Fruit fly (Drosophila melanogaster) whole organism, embryonic: ENCODE measurements around the gene CG10431.

Experiments used
- Ada2b ChIP-seq: fragments of 200-800 bp; sonication (Bioruptor generic); IDR thresholded peaks from 2 replicates; pipeline ENCODE4 v1.3.6; 2022; ENCODE audit warnings: missing biosample characterization, missing genetic modification characterization
- Atf3 ChIP-seq: fragments of 200-800 bp; sonication (Bioruptor generic); optimal IDR thresholded peaks from 3 replicates; lab custom pipeline; 2016; ENCODE audit warnings: missing biosample characterization, missing genetic modification characterization
- Atf6 ChIP-seq: fragments of 200-800 bp; sonication (Bioruptor generic); IDR thresholded peaks from 2 replicates; pipeline ENCODE4 v1.3.6; 2022; ENCODE audit warnings: missing biosample characterization, missing genetic modification characterization
- B-H2 ChIP-seq: fragments of 200-800 bp; sonication (Bioruptor generic); optimal IDR thresholded peaks from 2 replicates; lab custom pipeline; 2018; ENCODE audit warnings: missing biosample characterization, mild to moderate bottlenecking, missing genetic modification characterization
- Blimp-1 ChIP-seq: fragments of 200-800 bp; sonication (Bioruptor generic); optimal IDR thresholded peaks from 3 replicates; lab custom pipeline; 2018; ENCODE audit warnings: missing biosample characterization, missing genetic modification characterization, mild to moderate bottlenecking, moderate library complexity, missing genetic modification reagents
- CG10209 ChIP-seq: fragments of 200-800 bp; sonication (Bioruptor generic); optimal IDR thresholded peaks from 3 replicates; lab custom pipeline; 2017; ENCODE audit warnings: missing biosample characterization, mild to moderate bottlenecking, missing genetic modification characterization, missing genetic modification reagents
- CG10462 ChIP-seq: fragments of 200-800 bp; sonication (Bioruptor generic); optimal IDR thresholded peaks from 2 replicates; lab custom pipeline; 2016; ENCODE audit warnings: missing biosample characterization, missing genetic modification characterization
- CG11723 ChIP-seq: fragments of 200-800 bp; sonication (Bioruptor generic); optimal IDR thresholded peaks from 2 replicates; lab custom pipeline; 2017; ENCODE audit warnings: missing biosample characterization, mild to moderate bottlenecking, missing genetic modification characterization
- CG13287 ChIP-seq: fragments of 200-800 bp; sonication (Bioruptor generic); IDR thresholded peaks from 2 replicates; pipeline ENCODE4 v1.3.6; 2022; ENCODE audit warnings: missing biosample characterization, missing genetic modification characterization; ENCODE audit not compliant: partially characterized antibody
- CG14014 ChIP-seq: fragments of 200-800 bp; sonication (Bioruptor generic); IDR thresholded peaks from 2 replicates; pipeline ENCODE4 v1.3.6; 2022; ENCODE audit warnings: missing biosample characterization, missing genetic modification characterization
- CG17361 ChIP-seq: fragments of 200-800 bp; sonication (Bioruptor generic); IDR thresholded peaks from 3 replicates; pipeline ENCODE4 v1.3.6; 2022; ENCODE audit warnings: missing biosample characterization, missing genetic modification characterization
- CG17829 ChIP-seq: fragments of 200-800 bp; optimal IDR thresholded peaks from 2 replicates; lab custom pipeline; 2019; ENCODE audit warnings: missing biosample characterization, mild to moderate bottlenecking, missing genetic modification characterization, moderate library complexity
- CG2116 ChIP-seq: fragments of 200-800 bp; sonication (Bioruptor generic); optimal IDR thresholded peaks from 3 replicates; lab custom pipeline; 2018; ENCODE audit warnings: missing biosample characterization, mild to moderate bottlenecking, missing genetic modification characterization
- CG2889 ChIP-seq: fragments of 200-800 bp; sonication (Bioruptor generic); IDR thresholded peaks from 3 replicates; pipeline ENCODE4 v1.3.6; 2022; ENCODE audit warnings: missing biosample characterization, missing genetic modification characterization
- CG31388 ChIP-seq: fragments of 200-800 bp; sonication (Bioruptor generic); optimal IDR thresholded peaks from 2 replicates; lab custom pipeline; 2016; ENCODE audit warnings: missing biosample characterization, missing genetic modification characterization
- CG31441 ChIP-seq: fragments of 200-800 bp; sonication (Bioruptor generic); IDR thresholded peaks from 2 replicates; pipeline ENCODE4 v1.3.6; 2022; ENCODE audit warnings: missing biosample characterization, missing genetic modification characterization
- CG43689 ChIP-seq: fragments of 200-800 bp; sonication (Bioruptor generic); IDR thresholded peaks from 2 replicates; pipeline ENCODE4 v1.3.6; 2022; ENCODE audit warnings: missing biosample characterization, missing genetic modification characterization
- CG4617 ChIP-seq: fragments of 200-800 bp; sonication (Bioruptor generic); optimal IDR thresholded peaks from 3 replicates; lab custom pipeline; 2016; ENCODE audit warnings: missing biosample characterization, missing genetic modification characterization, borderline replicate concordance
- CG6272 ChIP-seq: fragments of 200-800 bp; sonication (Bioruptor generic); IDR thresholded peaks from 2 replicates; pipeline ENCODE4 v1.3.6; 2022; ENCODE audit warnings: missing biosample characterization, missing genetic modification characterization
- CG8478 ChIP-seq: fragments of >200 bp; optimal IDR thresholded peaks from 2 replicates; lab custom pipeline; 2018
- Dfd ChIP-seq, 2 experiments: fragments of >200 bp; optimal IDR thresholded peaks; 2 replicates each; lab custom pipeline; 2017; ENCODE audit warnings: missing biosample characterization in 2 of 2, missing genetic modification characterization in 2 of 2
- Dp ChIP-seq: fragments of 200-800 bp; sonication (Bioruptor generic); optimal IDR thresholded peaks from 2 replicates; lab custom pipeline; 2018; ENCODE audit warnings: missing biosample characterization, mild to moderate bottlenecking, missing genetic modification characterization, moderate library complexity
- Eip74EF ChIP-seq, 2 experiments: fragments of 200-800 bp in 1 of 2; fragments of >200 bp in 1 of 2; sonication (Bioruptor generic) in 1 of 2; optimal IDR thresholded peaks; 2 replicates each; lab custom pipeline; 2017 to 2019; ENCODE audit warnings: missing biosample characterization in 2 of 2, missing genetic modification characterization in 2 of 2, mild to moderate bottlenecking in 1 of 2, moderate library complexity in 1 of 2
- HHEX ChIP-seq: fragments of 200-800 bp; sonication (Bioruptor generic); optimal IDR thresholded peaks from 3 replicates; lab custom pipeline; 2017; ENCODE audit warnings: missing biosample characterization, mild to moderate bottlenecking, missing genetic modification characterization, missing genetic modification reagents
- HLH3B ChIP-seq: fragments of 200-800 bp; sonication (Bioruptor generic); IDR thresholded peaks from 2 replicates; pipeline ENCODE4 v1.3.6; 2022; ENCODE audit warnings: missing biosample characterization, missing genetic modification characterization
- Hmx ChIP-seq: fragments of 200-800 bp; sonication (Bioruptor generic); optimal IDR thresholded peaks from 2 replicates; lab custom pipeline; 2016; ENCODE audit warnings: missing biosample characterization, missing genetic modification characterization
- YL-1 ChIP-seq: fragments of 200-800 bp; sonication (Bioruptor generic); optimal IDR thresholded peaks from 3 replicates; lab custom pipeline; 2017; ENCODE audit warnings: missing biosample characterization, mild to moderate bottlenecking, missing genetic modification characterization
- az2 ChIP-seq: fragments of 200-800 bp; sonication (Bioruptor generic); optimal IDR thresholded peaks from 3 replicates; lab custom pipeline; 2016; ENCODE audit warnings: missing biosample characterization, missing genetic modification characterization
- bbx ChIP-seq: fragments of 200-800 bp; sonication (Bioruptor generic); IDR thresholded peaks from 2 replicates; pipeline ENCODE4 v1.3.6; 2022; ENCODE audit warnings: missing biosample characterization, missing genetic modification characterization; ENCODE audit not compliant: partially characterized antibody
- chn ChIP-seq: fragments of 200-800 bp; sonication (Bioruptor generic); optimal IDR thresholded peaks from 2 replicates; lab custom pipeline; 2016; ENCODE audit warnings: missing biosample characterization, missing genetic modification characterization
- ci ChIP-seq: fragments of 200-800 bp; sonication (Bioruptor generic); IDR thresholded peaks from 3 replicates; pipeline ENCODE4 v1.3.6; 2022; ENCODE audit warnings: missing biosample characterization, missing genetic modification characterization
- croc ChIP-seq: fragments of 200-800 bp; sonication (Bioruptor generic); conservative IDR thresholded peaks from 3 replicates; pipeline ENCODE4 v1.3.6; 2022; ENCODE audit warnings: missing biosample characterization, missing genetic modification characterization
- crp ChIP-seq, 2 experiments: fragments of 200-800 bp; sonication (Bioruptor generic); optimal IDR thresholded peaks; 2 replicates in 1 of 2; 3 replicates in 1 of 2; lab custom pipeline; 2017; ENCODE audit warnings: missing biosample characterization in 2 of 2, missing genetic modification characterization in 2 of 2, mild to moderate bottlenecking in 1 of 2, moderate library complexity in 1 of 2
- dati ChIP-seq: fragments of 200-800 bp; sonication (Bioruptor generic); IDR thresholded peaks from 2 replicates; pipeline ENCODE4 v1.3.6; 2022; ENCODE audit warnings: missing biosample characterization, missing genetic modification characterization
- dysf ChIP-seq: fragments of 200-800 bp; sonication (Bioruptor generic); IDR thresholded peaks from 3 replicates; pipeline ENCODE4 v1.3.6; 2022; ENCODE audit warnings: missing biosample characterization, missing genetic modification characterization
- fru ChIP-seq: fragments of >200 bp; optimal IDR thresholded peaks from 2 replicates; lab custom pipeline; 2017
- ham ChIP-seq: fragments of 200-800 bp; sonication (Bioruptor generic); IDR thresholded peaks from 2 replicates; pipeline ENCODE4 v1.3.6; 2022; ENCODE audit warnings: missing biosample characterization, missing genetic modification characterization
- lab ChIP-seq: fragments of 200-800 bp; sonication (Bioruptor generic); optimal IDR thresholded peaks from 3 replicates; lab custom pipeline; 2017; ENCODE audit warnings: missing biosample characterization, missing genetic modification characterization, mild to moderate bottlenecking, moderate library complexity, missing genetic modification reagents
- maf-S ChIP-seq: fragments of 200-800 bp; sonication (Bioruptor generic); optimal IDR thresholded peaks from 2 replicates; lab custom pipeline; 2016; ENCODE audit warnings: missing biosample characterization, missing genetic modification characterization
- mld ChIP-seq: fragments of 200-800 bp; sonication (Bioruptor generic); IDR thresholded peaks from 3 replicates; pipeline ENCODE4 v1.3.6; 2022; ENCODE audit warnings: missing biosample characterization, missing genetic modification characterization; ENCODE audit not compliant: partially characterized antibody
- otp ChIP-seq: fragments of 200-800 bp; sonication (Bioruptor generic); IDR thresholded peaks from 3 replicates; pipeline ENCODE4, ENCODE4 v1.3.6; 2022; ENCODE audit warnings: missing biosample characterization, missing genetic modification characterization
- pfk ChIP-seq: fragments of 200-800 bp; sonication (Bioruptor generic); optimal IDR thresholded peaks from 2 replicates; lab custom pipeline; 2018; ENCODE audit warnings: missing biosample characterization, mild to moderate bottlenecking, missing genetic modification characterization, moderate library complexity
- phol ChIP-seq: fragments of 200-800 bp; sonication (Bioruptor generic); optimal IDR thresholded peaks from 3 replicates; lab custom pipeline; 2018; ENCODE audit warnings: missing biosample characterization, mild to moderate bottlenecking, missing genetic modification characterization, moderate library complexity
- pita ChIP-seq: fragments of 200-800 bp; sonication (Bioruptor generic); optimal IDR thresholded peaks from 2 replicates; lab custom pipeline; 2017; ENCODE audit warnings: missing biosample characterization, mild to moderate bottlenecking, missing genetic modification characterization
- ranshi ChIP-seq: fragments of 200-800 bp; sonication (Bioruptor generic); IDR thresholded peaks from 2 replicates; pipeline ENCODE4 v1.3.6; 2022; ENCODE audit warnings: missing biosample characterization, missing genetic modification characterization
- sim ChIP-seq: fragments of 200-800 bp; sonication (Bioruptor generic); IDR thresholded peaks from 2 replicates; pipeline ENCODE4 v1.3.6; 2022; ENCODE audit warnings: missing biosample characterization, missing genetic modification characterization
- ssp ChIP-seq: fragments of 200-800 bp; sonication (Bioruptor generic); IDR thresholded peaks from 2 replicates; pipeline ENCODE4 v1.3.6; 2022; ENCODE audit warnings: missing biosample characterization, missing genetic modification characterization
- vvl ChIP-seq: fragments of 200-800 bp; sonication (Bioruptor generic); IDR thresholded peaks from 2 replicates; pipeline ENCODE4 v1.3.6; 2022; ENCODE audit warnings: missing biosample characterization, missing genetic modification characterization
- z ChIP-seq: fragments of 200-800 bp; sonication (Bioruptor generic); IDR thresholded peaks from 3 replicates; pipeline ENCODE4 v1.3.6; 2022; ENCODE audit warnings: missing biosample characterization, missing genetic modification characterization
- zen2 ChIP-seq: fragments of 200-800 bp; sonication (Bioruptor generic); IDR thresholded peaks from 3 replicates; pipeline ENCODE4 v1.3.6; 2022; ENCODE audit warnings: missing biosample characterization, missing genetic modification characterization; ENCODE audit not compliant: partially characterized antibody

Gene CG10431

DNA sequence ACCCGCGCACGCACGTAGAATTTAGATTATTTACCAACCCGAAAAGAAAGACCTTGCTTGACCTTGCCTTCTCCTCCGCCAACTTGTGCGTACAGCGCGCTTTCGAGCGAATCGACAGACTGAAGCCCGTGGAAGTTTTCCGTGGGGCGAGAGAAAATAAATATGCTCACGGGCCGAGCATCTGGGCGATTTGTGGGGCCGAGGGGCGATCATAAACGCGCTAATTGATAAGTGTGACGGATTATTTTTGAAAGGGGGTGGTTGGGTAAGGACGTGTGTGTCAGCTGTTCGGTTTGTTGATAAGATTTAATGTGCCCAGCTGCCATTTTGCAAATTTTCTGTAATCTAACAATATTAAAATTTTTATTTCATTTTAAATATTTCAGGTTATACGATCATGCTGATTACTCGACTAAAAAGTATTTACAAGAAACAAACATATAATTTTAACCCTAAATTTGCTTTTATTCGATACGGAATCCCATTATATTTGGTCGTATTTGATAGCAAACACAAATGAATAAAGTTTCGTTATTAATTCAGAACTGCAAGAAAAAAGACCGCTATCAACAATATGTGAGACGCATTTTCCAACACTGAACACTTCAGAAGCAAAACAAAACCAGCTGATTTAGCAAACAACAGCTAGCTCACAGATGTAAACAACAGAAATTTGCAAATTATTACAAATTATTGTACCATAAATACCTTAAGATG is at the start of gene CG10431, which contains the start of gene L2HGDH (continued):
- TF ChIP-seq CG17361, result peak; percentile 79
- TF ChIP-seq pfk, result peak; percentile 52
- peak; percentile 36; the same call in 1 of the 2 replicates for TF ChIP-seq bbx (GFP tag; lab: Robert Waterston, UW)
- TF ChIP-seq ci (GFP tag; lab: Robert Waterston, UW), result peak; percentile 55; the same call in 2 of the 3 replicates
- peak; percentile 79 for TF ChIP-seq phol (tag; lab: Kevin White, UChicago)
- TF ChIP-seq dysf (GFP tag; lab: Robert Waterston, UW), result peak; percentile 44; the same call in 1 of the 3 replicates
- TF ChIP-seq vvl (GFP tag; lab: Robert Waterston, UW), result no peak; the same call in 1 of the 2 replicates
- TF ChIP-seq mld (GFP tag; lab: Robert Waterston, UW), result no peak
- peak in 1 of 2 experiments; percentile 3 for TF ChIP-seq Eip74EF (GFP tag; optimal IDR thresholded peaks at IDR 0.05; lab: Kevin White, UChicago)
- TF ChIP-seq CG31388 (GFP tag; lab: Kevin White, UChicago), result no peak
- TF ChIP-seq sim (GFP tag; lab: Robert Waterston, UW), result peak; percentile 14; the same call in 1 of the 2 replicates
- TF ChIP-seq CG2116 (GFP tag; lab: Kevin White, UChicago), result peak; percentile 72
- peak; percentile 10 for TF ChIP-seq chn (GFP tag; lab: Kevin White, UChicago)
- TF ChIP-seq lab (GFP tag; lab: Kevin White, UChicago), result peak; percentile 85
- TF ChIP-seq CG11723 (GFP tag; lab: Kevin White, UChicago), result peak; percentile 37
- TF ChIP-seq Ada2b (GFP tag; lab: Robert Waterston, UW), result no peak
- TF ChIP-seq HHEX, result peak; percentile 24
- TF ChIP-seq Blimp-1 (GFP tag; lab: Kevin White, UChicago), result peak; percentile 32
- peak; percentile 71 to 97 for TF ChIP-seq crp (GFP tag; optimal IDR thresholded peaks at IDR 0.05; lab: Kevin White, UChicago)
- no peak for TF ChIP-seq zen2
- TF ChIP-seq B-H2 (GFP tag; lab: Kevin White, UChicago), result peak; percentile 49
- no peak for TF ChIP-seq CG4617
- no peak; the same call in 1 of the 2 replicates for TF ChIP-seq CG31441 (GFP tag; lab: Robert Waterston, UW)
- no peak for TF ChIP-seq HLH3B
- TF ChIP-seq maf-S, result peak; percentile 5
- TF ChIP-seq CG43689 (GFP tag; lab: Robert Waterston, UW), result no peak
- no peak for TF ChIP-seq fru (lab: Kevin White, UChicago)
- no peak; the same call in 1 of the 2 replicates for TF ChIP-seq CG14014 (GFP tag; lab: Robert Waterston, UW)
- TF ChIP-seq Dfd (GFP tag; optimal IDR thresholded peaks at IDR 0.05; lab: Kevin White, UChicago), result no peak
- no peak for TF ChIP-seq ham
- TF ChIP-seq pita (GFP tag; lab: Kevin White, UChicago), result no peak
- TF ChIP-seq CG10462 (GFP tag; lab: Kevin White, UChicago), result peak; percentile 31
- TF ChIP-seq ranshi (GFP tag; lab: Robert Waterston, UW), result no peak; the same call in 1 of the 2 replicates
- peak; percentile 57 for TF ChIP-seq az2 (GFP tag; lab: Kevin White, UChicago)
- peak; percentile 30 for TF ChIP-seq CG10209 (GFP tag; lab: Kevin White, UChicago)
- no peak for TF ChIP-seq CG2889
- TF ChIP-seq croc (GFP tag; lab: Robert Waterston, UW), result no peak
- peak; percentile 56; the same call in 1 of the 2 replicates for TF ChIP-seq Atf6 (GFP tag; lab: Robert Waterston, UW)
- peak; percentile 61 for TF ChIP-seq Hmx
- TF ChIP-seq Atf3 (GFP tag; lab: Kevin White, UChicago), result no peak
- TF ChIP-seq ssp (GFP tag; lab: Robert Waterston, UW), result no peak
- peak; percentile 52 for TF ChIP-seq YL-1 (GFP tag; lab: Kevin White, UChicago)
- peak; percentile 77 for TF ChIP-seq CG17829 (tag; lab: Kevin White, UChicago)
- peak; percentile 34; the same call in 1 of the 2 replicates for TF ChIP-seq CG13287 (GFP tag; lab: Robert Waterston, UW)
- TF ChIP-seq Dp (GFP tag; lab: Kevin White, UChicago), result peak; percentile 44
- no peak for TF ChIP-seq CG8478 (lab: Kevin White, UChicago)
- TF ChIP-seq CG6272, result no peak
- TF ChIP-seq dati, result no peak
- TF ChIP-seq otp, result peak; percentile 89
- TF ChIP-seq z (GFP tag; lab: Robert Waterston, UW), result no peak
